Worm (Caenorhabditis elegans) whole organism, L4/young adult: Measurements from ENCODE around the gene npax-2.

ENCODE experiments used
- W03F9.2 ChIP-seq: fragments of 150-350 bp; optimal IDR thresholded peaks from 2 replicates; lab custom pipeline; 2014; ENCODE audit warnings: missing biosample characterization, missing genetic modification characterization
- dao-5 ChIP-seq: sonication (generic microtip); optimal IDR thresholded peaks from 2 replicates; lab custom pipeline; 2016; ENCODE audit warnings: missing genotype, missing genetic modification characterization, moderate library complexity, missing compliant biosample characterization
- him-1 ChIP-seq: sonication (generic microtip); optimal IDR thresholded peaks from 2 replicates; lab custom pipeline; 2016; ENCODE audit warnings: missing genotype, missing genetic modification reagents, missing genetic modification characterization, missing compliant biosample characterization

DNA sequence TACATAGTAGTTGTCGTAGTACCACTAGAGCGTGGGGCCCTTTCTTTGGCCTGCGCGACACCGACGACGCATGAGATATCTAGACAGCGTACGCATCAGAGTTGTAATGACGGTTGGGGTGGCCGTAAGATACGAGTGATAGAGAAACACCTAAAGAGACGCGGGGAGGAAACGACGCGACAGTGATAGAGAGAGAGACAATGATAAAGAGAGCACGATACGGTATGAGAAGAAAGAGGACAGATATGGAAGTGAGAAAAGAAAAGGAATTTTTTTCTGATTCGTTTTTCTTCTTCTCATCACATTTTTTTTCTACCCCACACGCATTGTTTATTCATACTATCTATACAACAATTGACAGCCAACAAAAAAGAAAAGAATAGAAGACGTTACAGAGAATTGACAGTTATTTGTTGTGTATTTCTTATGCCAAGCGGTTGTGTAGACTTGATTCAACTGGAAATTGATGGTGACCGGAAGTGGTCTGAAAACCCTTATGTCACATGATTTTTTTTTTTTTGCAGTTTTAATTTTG lies 28.6 kb upstream of the npax-2 start:
- TF ChIP-seq W03F9.2 (tag; lab: Kevin White, UChicago) (no peak), dao-5 (tag; lab: Kevin White, UChicago) (no peak), him-1 (no peak)
